Worm (Caenorhabditis elegans): ENCODE measurements around the gene far-8.

DNA sequence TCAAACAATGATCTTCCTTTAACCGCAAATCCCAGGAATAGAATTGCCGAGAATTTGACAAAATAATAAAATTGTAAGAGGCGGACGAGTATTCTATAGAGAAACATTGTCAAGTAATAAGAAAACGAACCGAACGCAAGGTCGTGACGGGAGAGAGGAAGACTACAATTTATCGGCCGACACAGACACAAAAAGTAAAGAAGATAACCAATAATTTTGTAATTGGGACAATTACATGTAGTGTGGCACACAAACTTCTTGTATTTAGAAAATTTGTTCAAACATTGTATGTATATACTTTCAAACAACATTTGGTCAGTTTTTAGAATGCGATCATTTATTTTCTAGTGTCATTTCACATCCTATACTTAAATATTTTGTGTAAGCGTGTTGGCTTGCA is 10.8 kb upstream of the far-8 start, which contains the start of gene ceeh-1:
- TF ChIP-seq ref-1 (GFP tag; conservative IDR thresholded peaks at IDR 0.05) (no peak), flt-1 (GFP tag; IDR thresholded peaks at IDR 0.05) (no peak), klf-2 (GFP tag; conservative IDR thresholded peaks at IDR 0.05) (no peak), ztf-29 (GFP tag; IDR thresholded peaks at IDR 0.05) (no peak), tab-1 (GFP tag; IDR thresholded peaks at IDR 0.05) (no peak), T22C8.4 (GFP tag; IDR thresholded peaks at IDR 0.05) (no peak), med-1 (GFP tag; optimal IDR thresholded peaks at IDR 0.05; ENCODE audit: insufficient read depth) (no peak)

Measured in whole organism, midembryonic.